Worm (Caenorhabditis elegans): ENCODE measurements around the gene acp-7.

The acp-7 gene

ce11 chrIV:6442016-6442618 lies 10.6 kb upstream of the acp-7 start (continued):
- TF ChIP-seq daf-8 (GFP tag; IDR thresholded peaks at IDR 0.05) (no peak), tag-97 (GFP tag; IDR thresholded peaks at IDR 0.05) (no peak), hlh-11 (tag; optimal IDR thresholded peaks at IDR 0.05) (peak; percentile 83), dpl-1 (GFP tag; optimal IDR thresholded peaks at IDR 0.05) (peak; percentile 14), jun-1 (tag; optimal IDR thresholded peaks at IDR 0.05) (no peak), attf-4 (tag; optimal IDR thresholded peaks at IDR 0.05) (no peak), vab-7 (GFP tag; IDR thresholded peaks at IDR 0.05) (no peak), nhr-102 (tag; optimal IDR thresholded peaks at IDR 0.05) (peak; percentile 27), lin-39 (tag; optimal IDR thresholded peaks at IDR 0.05) (no peak), aha-1 (tag) (peak; percentile 19), set-16 (GFP tag; IDR thresholded peaks at IDR 0.05) (no peak), hmg-1.1 (GFP tag; IDR thresholded peaks at IDR 0.05) (0 out of 2 replicates have a peak, but pooled peaks have one; percentile 12), nhr-28 (tag; optimal IDR thresholded peaks at IDR 0.05) (peak; percentile 48), lin-38 (GFP tag; IDR thresholded peaks at IDR 0.05) (peak; percentile 27; the same call in 1 of the 2 replicates)

- TF ChIP-seq arid-1 (GFP tag; conservative IDR thresholded peaks at IDR 0.05) (no peak), ceh-28 (tag; optimal IDR thresholded peaks at IDR 0.05) (no peak), ceh-32 (tag; optimal IDR thresholded peaks at IDR 0.05; ENCODE audit: poor library complexity) (no peak), Y5F2A.4 (GFP tag; optimal IDR thresholded peaks at IDR 0.05) (no peak), ceh-62 (tag; optimal IDR thresholded peaks at IDR 0.05) (no peak), ces-1 (GFP tag; optimal IDR thresholded peaks at IDR 0.05) (no peak), Y48G9A.11 (GFP tag; IDR thresholded peaks at IDR 0.05) (no peak), nhr-11 (tag; optimal IDR thresholded peaks at IDR 0.05) (no peak), pha-4 (GFP tag; IDR thresholded peaks at IDR 0.05) (no peak), pha-4 (tag; optimal IDR thresholded peaks at IDR 0.05) (no peak), hlh-11 (tag; optimal IDR thresholded peaks at IDR 0.05) (no peak), unc-39 (tag; optimal IDR thresholded peaks at IDR 0.05) (no peak), nhr-6 (tag; optimal IDR thresholded peaks at IDR 0.05) (no peak), nhr-28 (tag; optimal IDR thresholded peaks at IDR 0.05) (no peak), cey-2 (tag; optimal IDR thresholded peaks at IDR 0.05; ENCODE audit: borderline replicate concordance, insufficient read depth) (no peak), ceh-20 (GFP tag; IDR thresholded peaks at IDR 0.05) (no peak)
Observed at ce11 chrIV:6441601-6442000, 10.1 kb upstream of the acp-7 start, which contains the start of gene Y73B6BL.31. Y73B6BL.31 (plus strand) TSS chrIV:6441901.

- TF ChIP-seq aha-1 (tag) (peak; percentile 94), nhr-10 (tag; optimal IDR thresholded peaks at IDR 0.05) (no peak)
Observed at ce11 chrIV:6438051-6438450, 6.6 kb upstream of the acp-7 start, which contains the start of gene dlc-5. dlc-5 (plus strand) TSS chrIV:6438204.

ce11 chrIV:6433424-6433823 lies 1.9 kb upstream of the acp-7 start:
- TF ChIP-seq dve-1 (tag; optimal IDR thresholded peaks at IDR 0.05; ENCODE audit: insufficient read depth) (peak; percentile 65), hlh-11 (tag; optimal IDR thresholded peaks at IDR 0.05) (peak; percentile 47), pqm-1 (tag; optimal IDR thresholded peaks at IDR 0.05) (peak; percentile 77), dpl-1 (GFP tag; optimal IDR thresholded peaks at IDR 0.05) (no peak), nhr-28 (tag; optimal IDR thresholded peaks at IDR 0.05) (peak; percentile 6), hif-1 (tag; optimal IDR thresholded peaks at IDR 0.05) (no peak), ceh-44 (GFP tag; IDR thresholded peaks at IDR 0.05) (no peak), daf-16 (GFP tag; optimal IDR thresholded peaks at IDR 0.05) (no peak), daf-16 (tag; optimal IDR thresholded peaks at IDR 0.05) (peak; percentile 53), dmd-6 (GFP tag; IDR thresholded peaks at IDR 0.05) (peak; percentile 20; the same call in 1 of the 2 replicates), php-3 (GFP tag; IDR thresholded peaks at IDR 0.05) (peak; percentile 48; the same call in 1 of the 2 replicates)
